Worm (Caenorhabditis elegans): ENCODE measurements around the gene Y67D8B.2.

- TF ChIP-seq aly-2 (tag; optimal IDR thresholded peaks at IDR 0.05) (no peak), mml-1 (tag; optimal IDR thresholded peaks at IDR 0.05) (no peak), elt-3 (tag; optimal IDR thresholded peaks at IDR 0.05) (peak in 1 of 3 experiments; percentile 44), ama-1 (optimal IDR thresholded peaks at IDR 0.05) (peak; percentile 13), elt-2 (tag; optimal IDR thresholded peaks at IDR 0.05) (peak; percentile 71), nhr-11 (tag; optimal IDR thresholded peaks at IDR 0.05) (no peak), nhr-25 (tag; optimal IDR thresholded peaks at IDR 0.05) (no peak), nhr-76 (tag; optimal IDR thresholded peaks at IDR 0.05) (no peak), hmg-11 (tag; optimal IDR thresholded peaks at IDR 0.05) (no peak), pqm-1 (tag; optimal IDR thresholded peaks at IDR 0.05) (peak; percentile 34)
Measured at ce11 chrIV:3231644-3232043, 40.3 kb upstream of the Y67D8B.2 start.
